Worm (Caenorhabditis elegans): ENCODE measurements around the gene tat-2.

ce11 chrIV:4781123-4781522, 65.6 kb downstream of the tat-2 start:
- TF ChIP-seq nhr-77 (tag; optimal IDR thresholded peaks at IDR 0.05) (no peak), ZK546.5 (tag; optimal IDR thresholded peaks at IDR 0.05) (no peak), nhr-23 (tag; optimal IDR thresholded peaks at IDR 0.05) (no peak), pqm-1 (tag; optimal IDR thresholded peaks at IDR 0.05) (no peak), ztf-11 (tag; optimal IDR thresholded peaks at IDR 0.05) (no peak), fkh-10 (GFP tag; optimal IDR thresholded peaks at IDR 0.05) (no peak), unc-39 (tag; optimal IDR thresholded peaks at IDR 0.05) (no peak), nfya-1 (tag; optimal IDR thresholded peaks at IDR 0.05; ENCODE audit: insufficient read depth) (peak; percentile 28), eor-1 (tag; optimal IDR thresholded peaks at IDR 0.05) (no peak)

All from whole organism, L3 larva.